Worm (Caenorhabditis elegans): ENCODE results near the gene ufm-1.

Gene ufm-1

ce11 chrIII:7884863-7885262, 26.1 kb downstream of the ufm-1 start, which contains the start of gene ZK688.11:
Gene ZK688.11, minus strand, starts transcription at chrIII:7884963.
- TF ChIP-seq K11D2.4 (GFP tag; IDR thresholded peaks at IDR 0.05) (no peak), let-526 (GFP tag; IDR thresholded peaks at IDR 0.05) (no peak), T26A5.8 (tag; optimal IDR thresholded peaks at IDR 0.05) (no peak), nfya-1 (tag; optimal IDR thresholded peaks at IDR 0.05; ENCODE audit: borderline replicate concordance, insufficient read depth) (no peak), athp-1 (tag; optimal IDR thresholded peaks at IDR 0.05) (no peak), mes-4 (tag; optimal IDR thresholded peaks at IDR 0.05) (no peak), madf-10 (tag; optimal IDR thresholded peaks at IDR 0.05) (no peak), akir-1 (GFP tag; optimal IDR thresholded peaks at IDR 0.05) (no peak), bed-1 (GFP tag; IDR thresholded peaks at IDR 0.05) (no peak), F55B11.4 (tag; optimal IDR thresholded peaks at IDR 0.05; ENCODE audit: borderline replicate concordance, insufficient read depth) (no peak)

ce11 chrIII:7889036-7889435, 30.3 kb downstream of the ufm-1 start:
- TF ChIP-seq let-526 (GFP tag; IDR thresholded peaks at IDR 0.05) (no peak), atf-7 (tag; optimal IDR thresholded peaks at IDR 0.05) (no peak), pbrm-1 (GFP tag; IDR thresholded peaks at IDR 0.05) (no peak), unc-62 (GFP tag; optimal IDR thresholded peaks at IDR 0.05) (no peak), hmg-1.2 (GFP tag; IDR thresholded peaks at IDR 0.05) (no peak), F23B12.7 (tag; optimal IDR thresholded peaks at IDR 0.05; ENCODE audit: insufficient read depth) (no peak), ceh-58 (GFP tag; IDR thresholded peaks at IDR 0.05) (no peak), fkh-3 (tag; optimal IDR thresholded peaks at IDR 0.05) (no peak), snpc-4 (GFP tag; optimal IDR thresholded peaks at IDR 0.05) (no peak), snpc-4 (tag; optimal IDR thresholded peaks at IDR 0.05) (no peak), Y67H2A.10 (GFP tag; conservative IDR thresholded peaks at IDR 0.05) (no peak), rec-8 (tag; optimal IDR thresholded peaks at IDR 0.05) (no peak), nfya-2 (GFP tag; IDR thresholded peaks at IDR 0.05) (no peak), F10E7.11 (tag; optimal IDR thresholded peaks at IDR 0.05) (no peak), ztf-22 (GFP tag; optimal IDR thresholded peaks at IDR 0.05) (no peak), B0035.1 (tag; optimal IDR thresholded peaks at IDR 0.05) (no peak)

ce11 chrIII:7891573-7892306, 33.0 kb downstream of the ufm-1 start, which contains the start of the genes ZK688.5 and fahd-1:
Gene ZK688.5, minus strand, starts transcription at chrIII:7891623.
Gene fahd-1, plus strand, starts transcription at chrIII:7892256.
- TF ChIP-seq madf-6 (GFP tag; IDR thresholded peaks at IDR 0.05), result peak; percentile 27; the same call in 1 of the 2 replicates
- TF ChIP-seq gei-17 (GFP tag; optimal IDR thresholded peaks at IDR 0.05), result no peak
- TF ChIP-seq C06A6.2 (GFP tag; conservative IDR thresholded peaks at IDR 0.05), result 0 out of 2 replicates have a peak, but pooled peaks have one; percentile 35
- peak; percentile 45 for TF ChIP-seq tbp1 (GFP tag; optimal IDR thresholded peaks at IDR 0.05)
- TF ChIP-seq nhr-80 (tag; optimal IDR thresholded peaks at IDR 0.05), result peak; percentile 91
- no peak for TF ChIP-seq F23B12.7 (tag; optimal IDR thresholded peaks at IDR 0.05; ENCODE audit: insufficient read depth)
- TF ChIP-seq hmg-1.2 (GFP tag; IDR thresholded peaks at IDR 0.05), result peak; percentile 87; the same call in 1 of the 2 replicates
- peak; percentile 69 for TF ChIP-seq lin-40 (tag; optimal IDR thresholded peaks at IDR 0.05)
- no peak for TF ChIP-seq Y56A3A.18 (GFP tag; IDR thresholded peaks at IDR 0.05)
- TF ChIP-seq snpc-4 (GFP tag; optimal IDR thresholded peaks at IDR 0.05), result no peak
- peak in 3 of 4 experiments; percentile 2 to 48 (median 12) for TF ChIP-seq snpc-4 (tag; optimal IDR thresholded peaks at IDR 0.05)
- TF ChIP-seq hmg-20 (GFP tag; IDR thresholded peaks at IDR 0.05), result no peak
- no peak for TF ChIP-seq efl-1 (GFP tag; optimal IDR thresholded peaks at IDR 0.05)
- TF ChIP-seq Y53G8AR.9 (GFP tag; conservative IDR thresholded peaks at IDR 0.05), result peak; percentile 56; the same call in 1 of the 2 replicates
- TF ChIP-seq cebp-2 (GFP tag; IDR thresholded peaks at IDR 0.05), result no peak
- 0 out of 2 replicates have a peak, but pooled peaks have one; percentile 10 for TF ChIP-seq K11D2.4 (GFP tag; IDR thresholded peaks at IDR 0.05)
- no peak for TF ChIP-seq repo-1 (tag; optimal IDR thresholded peaks at IDR 0.05)
- TF ChIP-seq lin-26 (GFP tag; IDR thresholded peaks at IDR 0.05), result 0 out of 2 replicates have a peak, but pooled peaks have one; percentile 25
- no peak for TF ChIP-seq ceh-91 (GFP tag; IDR thresholded peaks at IDR 0.05)
- no peak for TF ChIP-seq Y67H2A.10 (GFP tag; conservative IDR thresholded peaks at IDR 0.05)
- TF ChIP-seq pbrm-1 (GFP tag; IDR thresholded peaks at IDR 0.05), result 0 out of 2 replicates have a peak, but pooled peaks have one; percentile 26
- 0 out of 2 replicates have a peak, but pooled peaks have one; percentile 52 for TF ChIP-seq B0336.3 (GFP tag; IDR thresholded peaks at IDR 0.05)
- TF ChIP-seq nfyb-1 (GFP tag; IDR thresholded peaks at IDR 0.05), result peak; percentile 66; the same call in 1 of the 2 replicates
- TF ChIP-seq ceh-27 (GFP tag; optimal IDR thresholded peaks at IDR 0.05), result peak; percentile 44
- TF ChIP-seq lsy-27 (tag; optimal IDR thresholded peaks at IDR 0.05; ENCODE audit: borderline replicate concordance, insufficient read depth), result peak; percentile 71
